Worm (Caenorhabditis elegans) whole organism, mixed stage, embryonic: ENCODE measurements around the gene abhd-12.

Source experiments
- elt-3 ChIP-seq: fragments of 150-350 bp; optimal IDR thresholded peaks from 2 replicates; lab custom pipeline; 2014; ENCODE audit warnings: missing biosample characterization, missing genetic modification characterization
- pha-4 ChIP-seq: fragments of 150-350 bp; optimal IDR thresholded peaks from 2 replicates; lab custom pipeline; 2018; ENCODE audit warnings: missing biosample characterization, missing genetic modification reagents, missing genetic modification characterization
- sem-2 ChIP-seq: fragments of 200-800 bp; sonication (Bioruptor generic); optimal IDR thresholded peaks from 2 replicates; lab custom pipeline; 2018; ENCODE audit warnings: mild to moderate bottlenecking, missing genetic modification characterization, missing compliant biosample characterization
- unc-62 ChIP-seq: fragments of 150-350 bp; optimal IDR thresholded peaks from 2 replicates; lab custom pipeline; 2014; ENCODE audit warnings: missing biosample characterization, missing genetic modification reagents, missing genetic modification characterization
- ztf-11 ChIP-seq: fragments of 150-350 bp; optimal IDR thresholded peaks from 2 replicates; lab custom pipeline; 2014; ENCODE audit warnings: missing biosample characterization, missing genetic modification characterization

- TF ChIP-seq unc-62 = no peak
- no peak for TF ChIP-seq ztf-11
- TF ChIP-seq sem-2 = no peak
- TF ChIP-seq elt-3 (tag; lab: Kevin White, UChicago) = no peak
- no peak for TF ChIP-seq pha-4
Measured at ce11 chrV:7937152-7937551, 46.5 kb upstream of the abhd-12 start, which contains the start of gene srsx-3.
